Worm (Caenorhabditis elegans): ENCODE results near the gene T19D12.10.

DNA sequence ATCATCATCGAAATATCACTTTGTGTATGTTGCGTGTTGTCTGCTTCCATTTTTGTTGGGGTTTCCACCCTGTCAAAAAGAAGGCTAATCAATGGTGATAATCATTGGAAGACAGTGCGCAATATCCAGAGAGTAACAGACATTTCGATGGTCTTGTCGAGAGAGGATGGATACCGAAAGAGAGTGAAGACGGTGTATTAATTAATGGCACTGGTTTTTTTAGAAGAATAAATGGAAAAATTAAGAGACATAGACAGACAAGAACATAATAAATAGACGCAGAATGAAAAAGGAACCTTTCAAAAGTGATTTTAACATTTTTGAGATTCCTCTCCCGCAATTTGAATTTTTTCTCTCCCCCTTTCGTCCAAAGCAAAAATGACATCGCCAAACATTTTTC lies 39.7 kb downstream of the T19D12.10 start:
- TF ChIP-seq ztf-11 (tag; optimal IDR thresholded peaks at IDR 0.05): no peak
- no peak for TF ChIP-seq ceh-16 (tag; optimal IDR thresholded peaks at IDR 0.05)
- no peak for TF ChIP-seq ceh-82 (tag; optimal IDR thresholded peaks at IDR 0.05)
- TF ChIP-seq skn-1 (tag; optimal IDR thresholded peaks at IDR 0.05): no peak
- TF ChIP-seq ZK546.5 (tag; optimal IDR thresholded peaks at IDR 0.05): no peak
- no peak for TF ChIP-seq peb-1 (tag; optimal IDR thresholded peaks at IDR 0.05)
